ENCODE assay signal across 1 fruit fly cellular context in the genomic region with DNA sequence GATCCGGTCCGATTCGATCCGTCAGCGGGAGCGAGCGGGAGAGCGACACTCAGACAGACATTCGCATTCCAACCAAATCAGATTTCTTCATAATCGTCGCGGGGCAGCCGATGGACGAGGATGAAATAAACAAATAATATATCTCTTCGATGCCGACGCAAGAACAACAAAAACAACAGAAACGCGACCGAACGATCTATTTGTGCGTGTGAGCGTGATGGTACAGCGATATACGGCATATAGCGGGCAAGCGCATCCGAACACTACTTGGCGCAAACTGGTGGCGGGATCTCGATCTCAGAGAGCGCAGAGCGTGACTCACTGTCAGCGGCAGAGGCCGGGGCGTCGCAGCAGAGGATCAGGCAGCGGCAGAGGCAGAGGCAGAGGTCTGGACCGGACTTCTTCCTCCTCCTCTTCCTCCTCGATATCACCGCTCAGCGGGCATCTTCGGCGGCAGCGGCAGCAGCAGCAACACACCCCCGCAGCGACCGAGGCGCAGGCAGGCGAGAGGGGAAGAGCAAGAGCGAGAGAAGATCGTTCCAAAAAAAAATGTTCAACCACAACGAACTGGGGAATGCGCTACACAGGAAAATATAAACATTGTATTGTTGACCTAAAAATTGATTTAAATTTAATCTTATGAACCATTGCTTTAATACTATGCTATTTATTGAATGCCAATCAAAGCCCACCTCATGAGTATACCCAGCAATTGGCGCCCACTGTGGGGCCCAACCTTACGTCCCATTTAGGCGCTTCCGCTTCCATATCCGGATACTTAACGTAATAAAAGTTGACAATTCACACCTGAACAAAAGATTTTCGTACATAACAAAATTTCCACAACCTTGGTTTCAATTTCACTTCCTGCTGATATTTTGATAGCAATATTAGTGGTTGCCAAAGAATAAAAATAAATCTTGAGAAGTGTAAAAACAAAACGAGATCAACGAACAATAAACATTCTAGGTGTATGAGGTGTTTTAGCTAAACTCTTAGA.
TF ChIP-seq lines count a peak whose summit lies in the region.

No protein-coding gene starts in this region.

TF ChIP-seq in whole organism, embryonic, 481 proteins besides CTCF, POLR2A, EP300 and RAD21 (continued from another document):
- peak; percentile 27 to 50 for TF ChIP-seq Pdp1 (GFP tag; optimal IDR thresholded peaks at IDR 0.05; lab: Kevin White, UChicago)
- TF ChIP-seq rib (GFP tag; IDR thresholded peaks at IDR 0.05; lab: Robert Waterston, UW), result no peak
- TF ChIP-seq CG7357 (GFP tag; IDR thresholded peaks at IDR 0.05; lab: Robert Waterston, UW), result no peak
- peak; percentile 28; the same call in 1 of the 3 replicates for TF ChIP-seq CG11695 (GFP tag; IDR thresholded peaks at IDR 0.05; lab: Robert Waterston, UW)
- no peak for TF ChIP-seq ham (GFP tag; IDR thresholded peaks at IDR 0.05; lab: Robert Waterston, UW)
- no peak for TF ChIP-seq jigr1 (GFP tag; IDR thresholded peaks at IDR 0.05; lab: Robert Waterston, UW)
- peak; percentile 22 for TF ChIP-seq vfl (GFP tag; optimal IDR thresholded peaks at IDR 0.05; lab: Kevin White, UChicago)
- TF ChIP-seq vvl (GFP tag; IDR thresholded peaks at IDR 0.05; lab: Robert Waterston, UW), result peak; percentile 67
- TF ChIP-seq ranshi (GFP tag; IDR thresholded peaks at IDR 0.05; lab: Robert Waterston, UW), result peak; percentile 19; the same call in 1 of the 2 replicates
- no peak for TF ChIP-seq gt (GFP tag; IDR thresholded peaks at IDR 0.05; lab: Robert Waterston, UW)
- no peak for TF ChIP-seq ac (GFP tag; optimal IDR thresholded peaks at IDR 0.05; lab: Kevin White, UChicago)
- TF ChIP-seq CG11696 (GFP tag; IDR thresholded peaks at IDR 0.05; lab: Robert Waterston, UW), result 0 out of 2 replicates have a peak, but pooled peaks have one; percentile 20
- TF ChIP-seq lilli (GFP tag; optimal IDR thresholded peaks at IDR 0.05; lab: Kevin White, UChicago), result peak; percentile 48
- peak; percentile 66 for TF ChIP-seq CG12659 (GFP tag; optimal IDR thresholded peaks at IDR 0.05; lab: Kevin White, UChicago)
- TF ChIP-seq wek (GFP tag; optimal IDR thresholded peaks at IDR 0.05; lab: Kevin White, UChicago), result no peak
- TF ChIP-seq CG16863 (GFP tag; optimal IDR thresholded peaks at IDR 0.05; lab: Kevin White, UChicago), result peak; percentile 27
- 0 out of 3 replicates have a peak, but pooled peaks have one; percentile 27 for TF ChIP-seq CG11093 (GFP tag; IDR thresholded peaks at IDR 0.05; lab: Robert Waterston, UW)
- TF ChIP-seq ab (GFP tag; optimal IDR thresholded peaks at IDR 0.05; lab: Kevin White, UChicago), result peak; percentile 47
- TF ChIP-seq usp (GFP tag; optimal IDR thresholded peaks at IDR 0.05; lab: Kevin White, UChicago), result no peak
- no peak for TF ChIP-seq unc-4 (GFP tag; IDR thresholded peaks at IDR 0.05; lab: Robert Waterston, UW; ENCODE audit: partially characterized antibody)
- peak; percentile 19 for TF ChIP-seq chn (GFP tag; optimal IDR thresholded peaks at IDR 0.05; lab: Kevin White, UChicago)
- TF ChIP-seq gro (GFP tag; optimal IDR thresholded peaks at IDR 0.05; lab: Kevin White, UChicago), result no peak
- TF ChIP-seq eyg (GFP tag; optimal IDR thresholded peaks at IDR 0.05; lab: Kevin White, UChicago), result no peak
- TF ChIP-seq CG15479 (GFP tag; optimal IDR thresholded peaks at IDR 0.05; lab: Kevin White, UChicago), result peak; percentile 96
